Fruit fly (Drosophila melanogaster) whole organism, embryonic: ENCODE measurements around the gene Vdup1.

Experiments used
- Asciz ChIP-seq: fragments of 200-800 bp; sonication (Bioruptor generic); optimal IDR thresholded peaks from 2 replicates; lab custom pipeline; 2017; ENCODE audit warnings: missing biosample characterization, mild to moderate bottlenecking, missing genetic modification characterization, missing genetic modification reagents
- C15 ChIP-seq: fragments of 200-800 bp; sonication (Bioruptor generic); IDR thresholded peaks from 3 replicates; pipeline ENCODE4 v1.3.6; 2022; ENCODE audit warnings: missing biosample characterization, missing genetic modification characterization
- CG10147 ChIP-seq: fragments of 200-800 bp; sonication (Bioruptor generic); optimal IDR thresholded peaks from 2 replicates; lab custom pipeline; 2019; ENCODE audit warnings: missing biosample characterization, mild to moderate bottlenecking, missing genetic modification characterization, moderate library complexity
- CG1024 ChIP-seq: fragments of 200-800 bp; sonication (Bioruptor generic); IDR thresholded peaks from 2 replicates; pipeline ENCODE4 v1.3.6; 2022; ENCODE audit warnings: missing biosample characterization, missing genetic modification characterization
- CG12155 ChIP-seq: fragments of 200-800 bp; sonication (Bioruptor generic); optimal IDR thresholded peaks from 3 replicates; lab custom pipeline; 2016; ENCODE audit warnings: missing biosample characterization, missing genetic modification characterization
- CG1233 ChIP-seq: fragments of 200-800 bp; sonication (Bioruptor generic); optimal IDR thresholded peaks from 4 replicates; lab custom pipeline; 2018; ENCODE audit warnings: missing biosample characterization, mild to moderate bottlenecking, missing genetic modification characterization
- CG15479 ChIP-seq: fragments of 200-800 bp; sonication (Bioruptor generic); optimal IDR thresholded peaks from 3 replicates; lab custom pipeline; 2019; ENCODE audit warnings: missing biosample characterization, mild to moderate bottlenecking, missing genetic modification characterization, moderate library complexity
- CG1832 ChIP-seq: fragments of 200-800 bp; sonication (Bioruptor generic); optimal IDR thresholded peaks from 2 replicates; lab custom pipeline; 2017; ENCODE audit warnings: missing biosample characterization, mild to moderate bottlenecking, missing genetic modification characterization, inconsistent platforms
- CG2202 ChIP-seq: fragments of 200-800 bp; sonication (Bioruptor generic); optimal IDR thresholded peaks from 2 replicates; lab custom pipeline; 2018; ENCODE audit warnings: missing biosample characterization, mild to moderate bottlenecking, missing genetic modification characterization
- CG34376 ChIP-seq: fragments of 200-800 bp; sonication (Bioruptor generic); optimal IDR thresholded peaks from 2 replicates; lab custom pipeline; 2018; ENCODE audit warnings: missing biosample characterization, mild to moderate bottlenecking, missing genetic modification characterization
- CG4282 ChIP-seq: fragments of 200-800 bp; sonication (Bioruptor generic); optimal IDR thresholded peaks from 2 replicates; lab custom pipeline; 2016; ENCODE audit warnings: missing biosample characterization, missing genetic modification characterization
- CG4424 ChIP-seq: fragments of 200-800 bp; sonication (Bioruptor generic); optimal IDR thresholded peaks from 3 replicates; lab custom pipeline; 2016; ENCODE audit warnings: missing biosample characterization, missing genetic modification characterization
- CG6854 ChIP-seq: fragments of 200-800 bp; sonication (Bioruptor generic); optimal IDR thresholded peaks from 3 replicates; lab custom pipeline; 2017; ENCODE audit warnings: missing biosample characterization, mild to moderate bottlenecking, missing genetic modification characterization
- CG7372 ChIP-seq: fragments of 200-800 bp; sonication (Bioruptor generic); IDR thresholded peaks from 2 replicates; pipeline ENCODE4 v1.3.6; 2022; ENCODE audit warnings: missing biosample characterization, missing genetic modification characterization
- CG8089 ChIP-seq: fragments of 200-800 bp; sonication (Bioruptor generic); optimal IDR thresholded peaks from 3 replicates; lab custom pipeline; 2016; ENCODE audit warnings: missing biosample characterization, missing genetic modification characterization
- CG9797 ChIP-seq: fragments of 200-800 bp; sonication (Bioruptor generic); optimal IDR thresholded peaks from 3 replicates; lab custom pipeline; 2018; ENCODE audit warnings: missing biosample characterization, mild to moderate bottlenecking, missing genetic modification characterization
- CG9876 ChIP-seq: fragments of 200-800 bp; sonication (Bioruptor generic); optimal IDR thresholded peaks from 2 replicates; lab custom pipeline; 2016; ENCODE audit warnings: missing biosample characterization, missing genetic modification characterization
- Chrac-16 ChIP-seq: fragments of 200-800 bp; sonication (Bioruptor generic); optimal IDR thresholded peaks from 3 replicates; lab custom pipeline; 2016; ENCODE audit warnings: missing biosample characterization, missing genetic modification characterization
- Doc2 ChIP-seq: fragments of 200-800 bp; sonication (Bioruptor generic); IDR thresholded peaks from 2 replicates; pipeline ENCODE4 v1.3.6; 2022; ENCODE audit warnings: missing biosample characterization, missing genetic modification characterization
- E2f1 ChIP-seq: fragments of 200-800 bp; sonication (Bioruptor generic); IDR thresholded peaks from 2 replicates; pipeline ENCODE4 v1.3.6; 2022; ENCODE audit warnings: missing biosample characterization, missing genetic modification characterization
- Ets65A ChIP-seq: fragments of 200-800 bp; sonication (Bioruptor generic); peaks from one replicate; lab custom pipeline; 2016; ENCODE audit warnings: missing biosample characterization, missing genetic modification characterization
- Med ChIP-seq: fragments of 200-800 bp; sonication (Bioruptor generic); peaks from one replicate; lab custom pipeline; 2016; ENCODE audit warnings: missing biosample characterization, missing genetic modification characterization, mild to moderate bottlenecking, inconsistent platforms, moderate library complexity
- Myb ChIP-seq: fragments of 200-800 bp; sonication (Bioruptor generic); optimal IDR thresholded peaks from 2 replicates; lab custom pipeline; 2016; ENCODE audit warnings: missing biosample characterization, missing genetic modification characterization
- NC2β ChIP-seq: fragments of 200-800 bp; sonication (Bioruptor generic); optimal IDR thresholded peaks from 2 replicates; lab custom pipeline; 2016; ENCODE audit warnings: missing biosample characterization, missing genetic modification characterization
- PHDP ChIP-seq: fragments of 200-800 bp; sonication (Bioruptor generic); optimal IDR thresholded peaks from 3 replicates; lab custom pipeline; 2018; ENCODE audit warnings: missing biosample characterization, mild to moderate bottlenecking, missing genetic modification characterization, moderate library complexity
- Six4 ChIP-seq: fragments of 200-800 bp; sonication (Bioruptor generic); optimal IDR thresholded peaks from 2 replicates; lab custom pipeline; 2016; ENCODE audit warnings: missing biosample characterization, missing genetic modification characterization
- Spps ChIP-seq: fragments of 200-800 bp; sonication (Bioruptor generic); optimal IDR thresholded peaks from 2 replicates; lab custom pipeline; 2018; ENCODE audit warnings: missing biosample characterization, mild to moderate bottlenecking, missing genetic modification characterization
- br ChIP-seq: fragments of >200 bp; optimal IDR thresholded peaks from 2 replicates; lab custom pipeline; 2017
- crol ChIP-seq: fragments of 200-800 bp; sonication (Bioruptor generic); IDR thresholded peaks from 2 replicates; pipeline ENCODE4 v1.3.6; 2022; ENCODE audit warnings: missing biosample characterization, missing genetic modification characterization
- crp ChIP-seq, 2 experiments: fragments of 200-800 bp; sonication (Bioruptor generic); optimal IDR thresholded peaks; 2 replicates in 1 of 2; 3 replicates in 1 of 2; lab custom pipeline; 2017; ENCODE audit warnings: missing biosample characterization in 2 of 2, missing genetic modification characterization in 2 of 2, mild to moderate bottlenecking in 1 of 2, moderate library complexity in 1 of 2
- cwo ChIP-seq: fragments of 200-800 bp; sonication (Bioruptor generic); optimal IDR thresholded peaks from 3 replicates; lab custom pipeline; 2017; ENCODE audit warnings: missing biosample characterization, missing genetic modification characterization, mild to moderate bottlenecking, moderate library complexity, missing genetic modification reagents
- dm ChIP-seq: fragments of 200-800 bp; sonication (Bioruptor generic); optimal IDR thresholded peaks from 3 replicates; lab custom pipeline; 2016; ENCODE audit warnings: missing biosample characterization, missing genetic modification characterization
- dpn ChIP-seq, 2 experiments: fragments of 200-800 bp; sonication (Bioruptor generic); optimal IDR thresholded peaks; 3 replicates each; lab custom pipeline; 2016; ENCODE audit warnings: missing biosample characterization in 2 of 2, missing genetic modification characterization in 2 of 2
- exex ChIP-seq: fragments of 200-800 bp; sonication (Bioruptor generic); optimal IDR thresholded peaks from 4 replicates; lab custom pipeline; 2018; ENCODE audit warnings: missing biosample characterization, mild to moderate bottlenecking, missing genetic modification characterization, moderate library complexity
- gfzf ChIP-seq: fragments of 200-800 bp; sonication (Bioruptor generic); optimal IDR thresholded peaks from 2 replicates; lab custom pipeline; 2016; ENCODE audit warnings: missing biosample characterization, mild to moderate bottlenecking, missing genetic modification characterization, moderate library complexity
- grn ChIP-seq: fragments of 200-800 bp; sonication (Bioruptor generic); optimal IDR thresholded peaks from 3 replicates; lab custom pipeline; 2017; ENCODE audit warnings: missing biosample characterization, missing genetic modification characterization
- lmd ChIP-seq: fragments of 200-800 bp; sonication (Bioruptor generic); IDR thresholded peaks from 2 replicates; pipeline ENCODE4 v1.3.6; 2022; ENCODE audit warnings: missing biosample characterization, missing genetic modification characterization
- lola ChIP-seq, 3 experiments: fragments of >200 bp in 2 of 3; fragments of 200-800 bp in 1 of 3; sonication (Bioruptor generic) in 1 of 3; optimal IDR thresholded peaks; 2 replicates each; lab custom pipeline; 2017 to 2019; ENCODE audit warnings: missing biosample characterization in 3 of 3, missing genetic modification characterization in 3 of 3, mild to moderate bottlenecking in 1 of 3, moderate library complexity in 1 of 3
- lov ChIP-seq, 2 experiments: fragments of 200-800 bp in 1 of 2; fragments of >200 bp in 1 of 2; sonication (Bioruptor generic) in 1 of 2; IDR thresholded peaks in 1 of 2; optimal IDR thresholded peaks in 1 of 2; 2 replicates in 1 of 2; 3 replicates in 1 of 2; pipeline versions ENCODE4 v1.3.6 to Lab custom; 2017 to 2022; ENCODE audit warnings: missing biosample characterization in 1 of 2, missing genetic modification characterization in 1 of 2
- mirr ChIP-seq: fragments of 200-800 bp; sonication (Bioruptor generic); optimal IDR thresholded peaks from 3 replicates; lab custom pipeline; 2018; ENCODE audit warnings: missing biosample characterization, mild to moderate bottlenecking, missing genetic modification characterization
- pan ChIP-seq, 4 experiments: fragments of >200 bp in 3 of 4; fragments of 200-800 bp in 1 of 4; sonication (Bioruptor generic) in 1 of 4; optimal IDR thresholded peaks in 3 of 4; IDR thresholded peaks in 1 of 4; 2 replicates each; pipeline versions ENCODE4 v1.3.6 to Lab custom; 2017 to 2022; ENCODE audit warnings: missing biosample characterization in 2 of 4, missing genetic modification characterization in 2 of 4, mixed read lengths in 1 of 4
- pita ChIP-seq: fragments of 200-800 bp; sonication (Bioruptor generic); optimal IDR thresholded peaks from 2 replicates; lab custom pipeline; 2017; ENCODE audit warnings: missing biosample characterization, mild to moderate bottlenecking, missing genetic modification characterization
- pros ChIP-seq: fragments of 200-800 bp; sonication (Bioruptor generic); optimal IDR thresholded peaks from 3 replicates; lab custom pipeline; 2019; ENCODE audit warnings: missing biosample characterization, mild to moderate bottlenecking, missing genetic modification characterization, moderate library complexity
- row ChIP-seq: fragments of 200-800 bp; sonication (Bioruptor generic); IDR thresholded peaks from 3 replicates; pipeline ENCODE4 v1.3.6; 2022; ENCODE audit warnings: missing biosample characterization, missing genetic modification characterization
- sens ChIP-seq: fragments of 200-800 bp; sonication (Bioruptor generic); peaks from one replicate; lab custom pipeline; 2016; ENCODE audit warnings: missing biosample characterization, missing genetic modification characterization
- seq ChIP-seq: fragments of 200-800 bp; sonication (Bioruptor generic); IDR thresholded peaks from 2 replicates; pipeline ENCODE4 v1.3.6; 2022; ENCODE audit warnings: missing biosample characterization, missing genetic modification characterization
- sqz ChIP-seq: fragments of 200-800 bp; sonication (Bioruptor generic); optimal IDR thresholded peaks from 3 replicates; lab custom pipeline; 2018; ENCODE audit warnings: missing biosample characterization, mild to moderate bottlenecking, missing genetic modification characterization

Vdup1 gene

DNA sequence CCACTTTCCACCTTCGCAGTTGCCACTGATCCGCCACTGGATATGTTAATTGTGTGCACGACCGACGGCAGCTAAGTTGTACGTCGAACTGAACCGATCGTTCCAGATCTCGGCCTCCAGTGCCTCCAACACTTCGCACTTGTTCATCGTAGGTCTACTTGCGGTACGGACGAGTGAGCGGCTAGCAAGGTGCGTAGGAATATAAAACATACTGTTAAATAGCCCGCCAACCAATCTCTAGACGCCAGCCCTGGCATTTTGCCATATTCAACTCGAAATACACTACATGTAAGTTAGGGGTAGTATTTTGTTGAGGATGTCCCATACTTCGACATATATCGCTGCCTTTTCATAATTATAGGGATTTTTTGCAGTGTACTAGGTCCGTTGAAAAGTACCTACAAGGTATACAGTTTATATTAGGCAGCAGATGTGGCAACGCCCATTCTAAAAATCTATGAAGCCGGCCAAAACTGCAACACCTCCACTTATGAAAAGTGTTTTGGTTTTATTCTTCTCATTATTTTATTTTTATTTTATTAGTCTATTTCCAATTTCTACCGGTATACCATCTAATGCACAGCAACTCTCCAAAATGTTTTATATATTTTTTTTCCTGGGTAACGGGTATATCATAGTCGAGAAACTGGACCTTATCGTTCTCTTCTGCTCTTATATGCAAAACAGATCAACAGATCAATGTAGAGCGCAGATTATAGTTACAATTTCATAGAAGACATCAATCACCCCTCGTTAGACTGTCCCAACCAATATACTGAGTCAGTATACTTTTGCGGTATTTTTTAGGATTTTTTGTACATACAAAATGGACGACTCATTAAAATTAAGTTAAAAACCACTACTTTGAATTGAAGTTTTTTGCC lies 44.5 kb upstream of the Vdup1 start, which contains the start of the genes pyx and CG33229 (continued):
- peak; percentile 95 for TF ChIP-seq Med (GFP tag; lab: Kevin White, UChicago)
- peak; percentile 32 for TF ChIP-seq dm
- TF ChIP-seq Chrac-16: peak; percentile 89
- TF ChIP-seq Asciz (GFP tag; lab: Kevin White, UChicago): peak; percentile 64
- peak; percentile 91 for TF ChIP-seq lmd
- TF ChIP-seq CG1832 (GFP tag; lab: Kevin White, UChicago): no peak
- peak; percentile 55; the same call in 1 of the 2 replicates for TF ChIP-seq CG1024 (GFP tag; lab: Robert Waterston, UW)
- peak; percentile 78 for TF ChIP-seq Six4 (GFP tag; lab: Kevin White, UChicago)
- no peak for TF ChIP-seq lov (optimal IDR thresholded peaks at IDR 0.05; lab: Kevin White, UChicago)
- TF ChIP-seq lov (GFP tag; IDR thresholded peaks at IDR 0.05; lab: Robert Waterston, UW): no peak
- TF ChIP-seq CG1233: peak; percentile 85
- no peak for TF ChIP-seq CG15479 (GFP tag; lab: Kevin White, UChicago)
- 0 out of 2 replicates have a peak, but pooled peaks have one; percentile 45 for TF ChIP-seq Doc2 (GFP tag; lab: Robert Waterston, UW)
- peak; percentile 75 for TF ChIP-seq PHDP (tag; lab: Kevin White, UChicago)
- peak; percentile 19 for TF ChIP-seq CG6854 (GFP tag; lab: Kevin White, UChicago)
- 0 out of 2 replicates have a peak, but pooled peaks have one; percentile 6 for TF ChIP-seq crol (GFP tag; lab: Robert Waterston, UW)
- TF ChIP-seq exex (tag; lab: Kevin White, UChicago): peak; percentile 60
- peak; percentile 21 for TF ChIP-seq grn
- peak; percentile 64 for TF ChIP-seq mirr
- peak; percentile 78 for TF ChIP-seq CG9876 (GFP tag; lab: Kevin White, UChicago)
- no peak for TF ChIP-seq br (lab: Kevin White, UChicago)
- peak; percentile 53 for TF ChIP-seq NC2β
- peak; percentile 20 for TF ChIP-seq CG9797
- TF ChIP-seq CG2202: peak; percentile 12
- TF ChIP-seq Myb (GFP tag; lab: Kevin White, UChicago): peak; percentile 59
- no peak for TF ChIP-seq pan (optimal IDR thresholded peaks at IDR 0.05; lab: Kevin White, UChicago)
- TF ChIP-seq pan (GFP tag; optimal IDR thresholded peaks at IDR 0.05 in 1 of 2, IDR thresholded peaks at IDR 0.05 in 1 of 2): peak in 1 of 2 experiments; percentile 70
- peak; percentile 24 for TF ChIP-seq sqz (GFP tag; lab: Kevin White, UChicago)
- TF ChIP-seq C15 (GFP tag; lab: Robert Waterston, UW): peak; percentile 66; the same call in 1 of the 3 replicates
- peak; percentile 89 for TF ChIP-seq CG4424 (GFP tag; lab: Kevin White, UChicago)
- TF ChIP-seq row (GFP tag; lab: Robert Waterston, UW): peak; percentile 88
- TF ChIP-seq CG10147 (GFP tag; lab: Kevin White, UChicago): peak; percentile 92
- no peak for TF ChIP-seq pita (GFP tag; lab: Kevin White, UChicago)
- peak; percentile 72 for TF ChIP-seq cwo (GFP tag; lab: Kevin White, UChicago)
- peak; percentile 75 for TF ChIP-seq E2f1 (GFP tag; lab: Robert Waterston, UW)
- peak in 1 of 3 experiments; percentile 80 for TF ChIP-seq lola (GFP tag; optimal IDR thresholded peaks at IDR 0.05; lab: Kevin White, UChicago)
- TF ChIP-seq gfzf (GFP tag; lab: Kevin White, UChicago): peak; percentile 77
- TF ChIP-seq pros: no peak
- TF ChIP-seq Spps: no peak
- peak; percentile 71; the same call in 1 of the 2 replicates for TF ChIP-seq seq
- peak; percentile 99 for TF ChIP-seq Ets65A (GFP tag; lab: Kevin White, UChicago)
- peak; percentile 66 for TF ChIP-seq CG8089 (GFP tag; lab: Kevin White, UChicago)
- no peak for TF ChIP-seq CG4282 (GFP tag; lab: Kevin White, UChicago)
- TF ChIP-seq sens: peak; percentile 96
- TF ChIP-seq crp (GFP tag; optimal IDR thresholded peaks at IDR 0.05; lab: Kevin White, UChicago): peak in 1 of 2 experiments; percentile 30
- peak; percentile 87 for TF ChIP-seq CG12155 (GFP tag; lab: Kevin White, UChicago)
- TF ChIP-seq CG34376: peak; percentile 54
- peak; percentile 87 for TF ChIP-seq CG7372 (GFP tag; lab: Robert Waterston, UW)
- TF ChIP-seq dpn (GFP tag; optimal IDR thresholded peaks at IDR 0.05; lab: Kevin White, UChicago): peak; percentile 83 to 90
